Fruit fly (Drosophila melanogaster) whole organism, pupa: Measurements from ENCODE around the gene CG33333.

Source experiments
- CG10348 ChIP-seq: fragments of 200-800 bp; sonication (Bioruptor generic); IDR thresholded peaks from 2 replicates; pipeline ENCODE4 v1.3.6; 2022; ENCODE audit warnings: missing biosample characterization, missing genetic modification characterization
- CG12605 ChIP-seq: fragments of 200-800 bp; sonication (Bioruptor generic); IDR thresholded peaks from 2 replicates; pipeline ENCODE4 v1.3.6; 2022; ENCODE audit warnings: missing biosample characterization, missing genetic modification characterization
- CG13204 ChIP-seq: fragments of 200-800 bp; sonication (Bioruptor generic); optimal IDR thresholded peaks from 2 replicates; lab custom pipeline; 2018; ENCODE audit warnings: missing biosample characterization, mild to moderate bottlenecking, missing genetic modification characterization, moderate library complexity
- CG14655 ChIP-seq: fragments of 200-800 bp; sonication (Bioruptor generic); optimal IDR thresholded peaks from 3 replicates; lab custom pipeline; 2017; ENCODE audit warnings: mild to moderate bottlenecking, missing biosample characterization, missing genetic modification reagents, missing genetic modification characterization
- CG15710 ChIP-seq: fragments of 200-800 bp; sonication (Bioruptor generic); optimal IDR thresholded peaks from 2 replicates; lab custom pipeline; 2018; ENCODE audit warnings: missing biosample characterization, mild to moderate bottlenecking, missing genetic modification characterization, moderate library complexity
- CG17806 ChIP-seq: fragments of 200-800 bp; sonication (Bioruptor generic); optimal IDR thresholded peaks from 2 replicates; lab custom pipeline; 2018; ENCODE audit warnings: missing biosample characterization, mild to moderate bottlenecking, missing genetic modification characterization, moderate library complexity
- CG32121 ChIP-seq: fragments of 200-800 bp; sonication (Bioruptor generic); IDR thresholded peaks from 2 replicates; pipeline ENCODE4 v1.3.6; 2022; ENCODE audit warnings: missing biosample characterization, missing genetic modification characterization
- CG34367 ChIP-seq: fragments of 200-800 bp; sonication (Bioruptor generic); optimal IDR thresholded peaks from 2 replicates; lab custom pipeline; 2018; ENCODE audit warnings: missing biosample characterization, mild to moderate bottlenecking, missing genetic modification characterization
- CG4496 ChIP-seq: fragments of 200-800 bp; sonication (Bioruptor generic); IDR thresholded peaks from 3 replicates; pipeline ENCODE4 v1.3.6; 2022; ENCODE audit warnings: missing biosample characterization, missing genetic modification characterization
- CG8159 ChIP-seq: fragments of 200-800 bp; sonication (Bioruptor generic); optimal IDR thresholded peaks from 3 replicates; lab custom pipeline; 2018; ENCODE audit warnings: missing biosample characterization, mild to moderate bottlenecking, missing genetic modification characterization, moderate library complexity
- CG8301 ChIP-seq: fragments of 200-800 bp; sonication (Bioruptor generic); optimal IDR thresholded peaks from 2 replicates; lab custom pipeline; 2018; ENCODE audit warnings: missing biosample characterization, mild to moderate bottlenecking, missing genetic modification characterization
- CG9948 ChIP-seq: fragments of 200-800 bp; sonication (Bioruptor generic); optimal IDR thresholded peaks from 2 replicates; lab custom pipeline; 2018; ENCODE audit warnings: missing biosample characterization, mild to moderate bottlenecking, missing genetic modification characterization, moderate library complexity
- D1 ChIP-seq: fragments of 200-800 bp; sonication (Bioruptor generic); optimal IDR thresholded peaks from 2 replicates; lab custom pipeline; 2018; ENCODE audit warnings: missing biosample characterization, mild to moderate bottlenecking, missing genetic modification characterization, moderate library complexity
- EcR ChIP-seq: fragments of 200-800 bp; sonication (Bioruptor generic); optimal IDR thresholded peaks from 3 replicates; lab custom pipeline; 2019; ENCODE audit warnings: missing biosample characterization, missing genetic modification characterization, mild to moderate bottlenecking, moderate library complexity, missing genetic modification reagents
- Ets98B ChIP-seq: fragments of 200-800 bp; sonication (Bioruptor generic); IDR thresholded peaks from 2 replicates; pipeline ENCODE4 v1.3.6; 2022; ENCODE audit warnings: missing biosample characterization, missing genetic modification characterization
- Pif1A ChIP-seq: fragments of 200-800 bp; sonication (Bioruptor generic); optimal IDR thresholded peaks from 3 replicates; lab custom pipeline; 2016; ENCODE audit warnings: missing biosample characterization, missing genetic modification characterization
- Pif1B ChIP-seq: fragments of 200-800 bp; sonication (Bioruptor generic); optimal IDR thresholded peaks from 3 replicates; lab custom pipeline; 2016; ENCODE audit warnings: missing biosample characterization, missing genetic modification characterization
- Snoo ChIP-seq: fragments of 200-800 bp; sonication (Bioruptor generic); optimal IDR thresholded peaks from 3 replicates; lab custom pipeline; 2017; ENCODE audit warnings: missing biosample characterization, mild to moderate bottlenecking, missing genetic modification characterization, inconsistent platforms
- fd96Ca ChIP-seq: fragments of 200-800 bp; sonication (Bioruptor generic); IDR thresholded peaks from 3 replicates; pipeline ENCODE4 v1.3.6; 2022; ENCODE audit warnings: missing biosample characterization, missing genetic modification characterization
- gl ChIP-seq: fragments of 200-800 bp; sonication (Bioruptor generic); optimal IDR thresholded peaks from 2 replicates; lab custom pipeline; 2018; ENCODE audit warnings: missing biosample characterization, mild to moderate bottlenecking, missing genetic modification characterization
- rn ChIP-seq: fragments of 200-800 bp; sonication (Bioruptor generic); IDR thresholded peaks from 2 replicates; pipeline ENCODE4 v1.3.6; 2022; ENCODE audit warnings: missing biosample characterization, missing genetic modification characterization

Gene CG33333

DNA sequence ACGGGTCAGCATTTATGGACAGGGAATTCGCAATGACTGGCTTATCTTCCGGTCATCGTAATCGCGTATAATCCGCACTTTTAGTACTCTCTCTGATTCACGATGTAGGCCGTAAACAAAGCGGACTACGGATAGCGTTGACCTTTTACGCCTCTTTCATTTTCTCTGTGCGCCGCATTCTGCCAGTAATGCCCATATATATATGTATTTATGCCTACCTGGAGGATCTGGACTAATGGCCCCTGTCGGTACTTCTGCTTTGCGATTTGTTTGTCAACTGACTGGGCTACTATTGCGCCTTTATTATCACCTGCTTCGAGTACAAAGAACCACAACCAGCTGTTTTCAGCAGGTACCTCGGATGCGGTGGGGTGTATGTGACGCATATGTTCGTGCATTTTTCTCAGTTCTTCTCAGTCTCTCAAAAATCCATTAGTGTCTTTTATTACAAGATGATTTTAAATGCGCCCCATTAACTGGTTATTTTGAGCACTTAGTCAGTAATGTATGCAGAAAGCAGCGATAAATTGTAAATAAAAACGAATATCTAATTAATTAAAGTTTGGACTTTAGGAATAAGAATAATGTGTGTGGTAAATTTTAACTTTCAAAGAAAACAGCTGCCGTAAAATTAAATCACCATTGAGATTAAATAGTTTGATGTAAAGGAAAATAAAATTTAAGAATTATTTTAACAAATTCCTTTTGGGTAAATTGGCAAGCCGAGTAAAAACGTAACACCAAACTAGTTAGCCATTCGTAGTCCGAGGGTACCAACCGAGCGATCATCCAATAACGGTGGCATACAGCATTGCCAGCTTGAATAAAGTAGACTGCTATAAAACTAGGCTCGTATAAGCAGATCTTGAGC, 22.7 kb upstream of the CG33333 start, which contains the start of gene CREG:
Gene CREG (minus strand): TSS at position 323 of the 871 bp plus-strand sequence.
- TF ChIP-seq CG32121 (GFP tag; lab: Robert Waterston, UW) = no peak
- TF ChIP-seq CG8301 = peak; percentile 38
- TF ChIP-seq CG14655 (GFP tag; lab: Kevin White, UChicago) = peak; percentile 53
- no peak for TF ChIP-seq gl
- no peak for TF ChIP-seq CG17806 (tag; lab: Kevin White, UChicago)
- TF ChIP-seq CG10348 = no peak
- no peak for TF ChIP-seq CG4496 (GFP tag; lab: Robert Waterston, UW)
- peak; percentile 85 for TF ChIP-seq EcR (GFP tag; lab: Kevin White, UChicago)
- peak; percentile 24 for TF ChIP-seq D1 (tag; lab: Kevin White, UChicago)
- TF ChIP-seq Ets98B (GFP tag; lab: Robert Waterston, UW) = 0 out of 2 replicates have a peak, but pooled peaks have one; percentile 24
- TF ChIP-seq Snoo (tag; lab: Kevin White, UChicago) = peak; percentile 46
- peak; percentile 11 for TF ChIP-seq CG9948
- TF ChIP-seq CG15710 (tag; lab: Kevin White, UChicago) = peak; percentile 23
- peak; percentile 41 for TF ChIP-seq CG8159
- no peak for TF ChIP-seq fd96Ca (GFP tag; lab: Robert Waterston, UW)
- peak; percentile 32 for TF ChIP-seq Pif1A (GFP tag; lab: Kevin White, UChicago)
- peak; percentile 18 for TF ChIP-seq Pif1B (GFP tag; lab: Kevin White, UChicago)
- TF ChIP-seq CG12605 (GFP tag; lab: Robert Waterston, UW) = 0 out of 2 replicates have a peak, but pooled peaks have one; percentile 7
- TF ChIP-seq, all 21 proteins: peak for 12

DNA sequence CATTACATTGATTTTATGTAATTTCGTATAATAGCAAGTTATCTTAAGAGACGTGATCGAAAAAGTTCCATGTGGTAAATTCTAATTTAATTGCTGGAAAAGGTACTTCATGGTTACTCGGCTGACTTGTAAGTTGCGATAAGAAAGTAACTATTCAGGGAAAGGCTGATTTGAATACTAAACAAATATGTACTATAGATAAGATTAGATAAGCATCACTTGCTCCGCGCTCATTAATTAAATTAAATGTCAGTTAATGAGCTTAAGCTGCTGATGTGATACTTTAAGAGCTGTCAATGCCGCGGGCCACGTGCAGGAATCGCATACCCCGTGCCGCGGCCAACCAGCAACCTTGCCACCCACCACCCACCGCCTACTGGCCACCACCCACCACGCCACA, 17.2 kb upstream of the CG33333 start:
- TF ChIP-seq CG15710 (tag; lab: Kevin White, UChicago) (no peak), CG4496 (GFP tag; lab: Robert Waterston, UW) (no peak), CG9948 (no peak), CG12605 (GFP tag; lab: Robert Waterston, UW) (no peak), gl (no peak), CG17806 (tag; lab: Kevin White, UChicago) (no peak), D1 (tag; lab: Kevin White, UChicago) (no peak), Snoo (tag; lab: Kevin White, UChicago) (no peak), fd96Ca (GFP tag; lab: Robert Waterston, UW) (no peak), CG34367 (tag; lab: Kevin White, UChicago) (no peak), CG14655 (GFP tag; lab: Kevin White, UChicago) (no peak), CG13204 (GFP tag; lab: Kevin White, UChicago) (no peak), CG10348 (no peak), CG8301 (no peak), Pif1A (GFP tag; lab: Kevin White, UChicago) (no peak), Ets98B (GFP tag; lab: Robert Waterston, UW) (no peak), CG8159 (no peak), rn (GFP tag; lab: Robert Waterston, UW) (no peak)

DNA sequence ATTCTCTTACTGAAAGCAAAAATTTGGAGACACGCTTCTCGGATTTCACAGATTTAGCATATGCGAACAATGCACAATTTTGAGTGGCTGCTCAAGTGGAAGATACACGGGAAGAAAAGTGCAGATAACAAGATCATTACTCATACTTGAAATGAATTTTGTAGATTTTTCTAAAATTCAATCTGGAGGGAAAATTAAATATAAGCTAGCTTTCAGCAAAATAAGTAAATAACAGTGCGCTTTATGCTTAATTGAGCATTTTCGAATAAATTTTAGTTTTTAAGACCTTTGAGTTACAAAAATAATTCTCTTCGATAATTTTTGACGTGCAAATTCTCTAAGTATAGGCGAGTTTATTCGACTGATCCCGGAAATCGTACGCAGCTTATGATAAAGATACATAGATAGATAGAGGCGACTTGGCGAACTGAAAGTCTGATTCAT, 16.6 kb upstream of the CG33333 start:
- TF ChIP-seq Ets98B (GFP tag; lab: Robert Waterston, UW) = peak; percentile 36; the same call in 1 of the 2 replicates
- peak; percentile 58 for TF ChIP-seq CG12605 (GFP tag; lab: Robert Waterston, UW)
- TF ChIP-seq CG14655 (GFP tag; lab: Kevin White, UChicago) = peak; percentile 83
- TF ChIP-seq CG15710 (tag; lab: Kevin White, UChicago) = peak; percentile 48
- TF ChIP-seq Pif1B (GFP tag; lab: Kevin White, UChicago) = peak; percentile 50
- TF ChIP-seq CG17806 (tag; lab: Kevin White, UChicago) = peak; percentile 75
- no peak for TF ChIP-seq fd96Ca (GFP tag; lab: Robert Waterston, UW)
- no peak for TF ChIP-seq CG10348
- no peak for TF ChIP-seq Snoo (tag; lab: Kevin White, UChicago)
- peak; percentile 83 for TF ChIP-seq Pif1A (GFP tag; lab: Kevin White, UChicago)
- TF ChIP-seq CG9948 = peak; percentile 69
- no peak for TF ChIP-seq CG13204 (GFP tag; lab: Kevin White, UChicago)
- peak; percentile 84 for TF ChIP-seq CG8301
- peak; percentile 17 for TF ChIP-seq D1 (tag; lab: Kevin White, UChicago)
- peak; percentile 66; the same call in 1 of the 3 replicates for TF ChIP-seq CG4496 (GFP tag; lab: Robert Waterston, UW)
- no peak for TF ChIP-seq EcR (GFP tag; lab: Kevin White, UChicago)
- TF ChIP-seq rn (GFP tag; lab: Robert Waterston, UW) = no peak
- peak; percentile 59 for TF ChIP-seq CG32121 (GFP tag; lab: Robert Waterston, UW)
- peak; percentile 27 for TF ChIP-seq CG34367 (tag; lab: Kevin White, UChicago)
- TF ChIP-seq gl = peak; percentile 44
- TF ChIP-seq CG8159 = peak; percentile 78

DNA sequence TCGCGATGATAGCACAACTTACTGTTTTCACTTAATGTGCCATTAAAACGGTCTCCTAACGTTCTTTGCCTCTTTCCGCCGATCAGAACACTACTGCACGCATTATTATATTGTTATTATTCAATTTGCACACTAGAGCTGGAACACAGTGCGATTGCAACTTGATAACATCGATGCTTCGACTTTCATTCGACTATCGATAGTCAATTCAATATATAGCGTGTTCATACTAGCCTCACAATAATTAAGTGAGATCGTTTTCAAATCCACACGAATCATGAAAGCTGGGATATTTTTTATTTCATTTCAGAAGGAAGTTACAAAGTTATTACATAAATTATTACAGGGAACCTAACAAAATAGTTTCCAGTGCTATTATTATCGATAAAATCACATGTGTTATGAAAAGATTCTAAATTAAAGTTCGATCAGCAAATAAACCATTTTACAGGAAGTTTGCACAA, 15.9 kb upstream of the CG33333 start:
- no peak for TF ChIP-seq CG14655 (GFP tag; lab: Kevin White, UChicago)
- no peak for TF ChIP-seq CG8301
- no peak for TF ChIP-seq CG10348
- no peak for TF ChIP-seq CG8159
- TF ChIP-seq CG17806 (tag; lab: Kevin White, UChicago) = no peak
- TF ChIP-seq CG12605 (GFP tag; lab: Robert Waterston, UW) = no peak
- peak; percentile 8 for TF ChIP-seq D1 (tag; lab: Kevin White, UChicago)
- TF ChIP-seq CG13204 (GFP tag; lab: Kevin White, UChicago) = no peak
- no peak for TF ChIP-seq fd96Ca (GFP tag; lab: Robert Waterston, UW)
- TF ChIP-seq CG15710 (tag; lab: Kevin White, UChicago) = no peak
- TF ChIP-seq rn (GFP tag; lab: Robert Waterston, UW) = no peak
- peak; percentile 57; the same call in 1 of the 3 replicates for TF ChIP-seq CG4496 (GFP tag; lab: Robert Waterston, UW)
- peak; percentile 7 for TF ChIP-seq Snoo (tag; lab: Kevin White, UChicago)
- peak; percentile 37; the same call in 1 of the 2 replicates for TF ChIP-seq Ets98B (GFP tag; lab: Robert Waterston, UW)
- no peak for TF ChIP-seq gl
- TF ChIP-seq Pif1A (GFP tag; lab: Kevin White, UChicago) = no peak
- no peak for TF ChIP-seq CG9948
- no peak for TF ChIP-seq CG34367 (tag; lab: Kevin White, UChicago)
- no peak for TF ChIP-seq EcR (GFP tag; lab: Kevin White, UChicago)
- no peak for TF ChIP-seq Pif1B (GFP tag; lab: Kevin White, UChicago)
- peak; percentile 31; the same call in 1 of the 2 replicates for TF ChIP-seq CG32121 (GFP tag; lab: Robert Waterston, UW)
